Worm (Caenorhabditis elegans) whole organism, early embryonic: ENCODE results near the gene Y48A5A.1.

Source experiments
- B0310.2 ChIP-seq: sonication (generic microtip); optimal IDR thresholded peaks from 2 replicates; lab custom pipeline; 2016; ENCODE audit warnings: mild to moderate bottlenecking, missing genetic modification characterization, missing compliant biosample characterization
- F13C5.2 ChIP-seq: sonication (generic microtip); optimal IDR thresholded peaks from 2 replicates; lab custom pipeline; 2017; ENCODE audit warnings: mild to moderate bottlenecking, missing genetic modification characterization, inconsistent platforms, missing compliant biosample characterization
- aly-1 ChIP-seq: sonication (generic microtip); optimal IDR thresholded peaks from 2 replicates; lab custom pipeline; 2016; ENCODE audit warnings: missing genetic modification characterization, missing compliant biosample characterization
- ama-1 ChIP-seq: fragments of 150-350 bp; optimal IDR thresholded peaks from 2 replicates; lab custom pipeline; 2014
- ceh-13 ChIP-seq: fragments of 200-800 bp; sonication (Bioruptor generic); optimal IDR thresholded peaks from 2 replicates; lab custom pipeline; 2018; ENCODE audit warnings: mild to moderate bottlenecking, missing genetic modification characterization, missing compliant biosample characterization
- ceh-36 ChIP-seq: sonication (generic microtip); optimal IDR thresholded peaks from 2 replicates; lab custom pipeline; 2016; ENCODE audit warnings: missing genetic modification characterization, inconsistent platforms, missing compliant biosample characterization
- ets-7 ChIP-seq: sonication (generic microtip); optimal IDR thresholded peaks from 2 replicates; lab custom pipeline; 2016; ENCODE audit warnings: missing genotype, missing genetic modification characterization, missing compliant biosample characterization
- flt-1 ChIP-seq: fragments of 200-800 bp; sonication (Bioruptor generic); IDR thresholded peaks from 2 replicates; pipeline ENCODE4 v1.3.6; 2022; ENCODE audit warnings: missing genetic modification characterization, missing compliant biosample characterization
- hmbx-1 ChIP-seq: sonication (generic microtip); optimal IDR thresholded peaks from 2 replicates; lab custom pipeline; 2016; ENCODE audit warnings: mild to moderate bottlenecking, missing genetic modification characterization, missing compliant biosample characterization
- hmg-4 ChIP-seq: fragments of 200-800 bp; sonication (Bioruptor generic); optimal IDR thresholded peaks from 2 replicates; lab custom pipeline; 2018; ENCODE audit warnings: mild to moderate bottlenecking, missing genetic modification characterization, missing compliant biosample characterization
- hnd-1 ChIP-seq: sonication (generic microtip); optimal IDR thresholded peaks from 2 replicates; lab custom pipeline; 2016; ENCODE audit warnings: missing genetic modification characterization, missing compliant biosample characterization
- pes-1 ChIP-seq: fragments of 200-800 bp; sonication (Bioruptor generic); IDR thresholded peaks from 2 replicates; pipeline ENCODE4 v1.3.6; 2022; ENCODE audit warnings: missing genetic modification reagents, missing genetic modification characterization, missing compliant biosample characterization
- scrt-1 ChIP-seq: fragments of 200-800 bp; sonication (Bioruptor generic); IDR thresholded peaks from 2 replicates; pipeline ENCODE4 v1.3.6; 2022; ENCODE audit warnings: missing genetic modification characterization, missing compliant biosample characterization
- sea-1 ChIP-seq: fragments of 200-800 bp; sonication (Bioruptor generic); conservative IDR thresholded peaks from 2 replicates; pipeline ENCODE4 v1.3.6; 2022; ENCODE audit warnings: missing genetic modification characterization, missing compliant biosample characterization
- tbx-11 ChIP-seq: fragments of 200-800 bp; sonication (Bioruptor generic); IDR thresholded peaks from 2 replicates; pipeline ENCODE4 v1.3.6; 2022; ENCODE audit warnings: missing genetic modification characterization, missing compliant biosample characterization
- tbx-37 ChIP-seq: fragments of 200-800 bp; sonication (Bioruptor generic); conservative IDR thresholded peaks from 2 replicates; pipeline ENCODE4 v1.3.6; 2022; ENCODE audit warnings: missing genetic modification reagents, missing genetic modification characterization, missing compliant biosample characterization
- tra-4 ChIP-seq: sonication (generic microtip); optimal IDR thresholded peaks from 2 replicates; lab custom pipeline; 2017; ENCODE audit warnings: missing genetic modification characterization, missing compliant biosample characterization

The Y48A5A.1 gene

ce11 chrIV:1965135-1965534 lies at the start of gene Y48A5A.1:
TSS of gene Y48A5A.1 (plus strand) at chrIV:1965481.
- no peak for TF ChIP-seq tbx-11 (GFP tag; lab: Robert Waterston, UW)
- TF ChIP-seq hmbx-1 = no peak
- no peak for TF ChIP-seq F13C5.2 (tag; lab: Kevin White, UChicago)
- TF ChIP-seq aly-1 (tag; lab: Kevin White, UChicago) = no peak
- TF ChIP-seq sea-1 (GFP tag; lab: Robert Waterston, UW) = no peak
- no peak for TF ChIP-seq scrt-1 (GFP tag; lab: Robert Waterston, UW)
- TF ChIP-seq tbx-37 (GFP tag; lab: Robert Waterston, UW) = no peak
- TF ChIP-seq B0310.2 (tag; lab: Kevin White, UChicago) = no peak
- TF ChIP-seq hmg-4 (GFP tag; lab: Kevin White, UChicago) = no peak
- no peak for TF ChIP-seq hnd-1

- TF ChIP-seq tbx-37 (GFP tag; lab: Robert Waterston, UW) = 0 out of 2 replicates have a peak, but pooled peaks have one; percentile 10
- TF ChIP-seq tbx-11 (GFP tag; lab: Robert Waterston, UW) = 0 out of 2 replicates have a peak, but pooled peaks have one; percentile 53
- no peak for TF ChIP-seq aly-1 (tag; lab: Kevin White, UChicago)
Observed at ce11 chrIV:1915549-1915948, 49.7 kb upstream of the Y48A5A.1 start.

- TF ChIP-seq pes-1 (no peak), hmg-4 (GFP tag; lab: Kevin White, UChicago) (peak; percentile 2)
Observed at ce11 chrIV:1916247-1916646, 49.0 kb upstream of the Y48A5A.1 start.

- TF ChIP-seq hmbx-1 (no peak), ets-7 (tag; lab: Kevin White, UChicago) (no peak), F13C5.2 (tag; lab: Kevin White, UChicago) (no peak), sea-1 (GFP tag; lab: Robert Waterston, UW) (no peak), ama-1 (lab: Kevin White, UChicago) (no peak), hmg-4 (GFP tag; lab: Kevin White, UChicago) (peak; percentile 10), aly-1 (tag; lab: Kevin White, UChicago) (no peak), flt-1 (GFP tag; lab: Robert Waterston, UW) (no peak), hnd-1 (no peak), tbx-11 (GFP tag; lab: Robert Waterston, UW) (no peak), B0310.2 (tag; lab: Kevin White, UChicago) (no peak), tbx-37 (GFP tag; lab: Robert Waterston, UW) (no peak), pes-1 (peak; percentile 41; the same call in 1 of the 2 replicates)
Observed at ce11 chrIV:1917819-1918218, 47.5 kb upstream of the Y48A5A.1 start, which contains the start of gene elt-6. TSS of gene elt-6 (plus strand) at chrIV:1917977.

- TF ChIP-seq ceh-36 (tag; lab: Kevin White, UChicago) (peak; percentile 73), scrt-1 (GFP tag; lab: Robert Waterston, UW) (no peak)
Observed at ce11 chrIV:1920513-1920912, 44.8 kb upstream of the Y48A5A.1 start.

- TF ChIP-seq scrt-1 (GFP tag; lab: Robert Waterston, UW) (no peak), aly-1 (tag; lab: Kevin White, UChicago) (no peak), ets-7 (tag; lab: Kevin White, UChicago) (no peak), tbx-11 (GFP tag; lab: Robert Waterston, UW) (no peak), hnd-1 (no peak), tbx-37 (GFP tag; lab: Robert Waterston, UW) (no peak)
Observed at ce11 chrIV:1923722-1924121, 41.6 kb upstream of the Y48A5A.1 start, which contains the start of gene denn-4. TSS of gene denn-4 (plus strand) at chrIV:1924001.

ce11 chrIV:1924178-1924577 lies 41.1 kb upstream of the Y48A5A.1 start:
- TF ChIP-seq hmbx-1 (no peak), hmg-4 (GFP tag; lab: Kevin White, UChicago) (no peak), scrt-1 (GFP tag; lab: Robert Waterston, UW) (no peak), ceh-36 (tag; lab: Kevin White, UChicago) (no peak), sea-1 (GFP tag; lab: Robert Waterston, UW) (no peak), ceh-13 (GFP tag; lab: Kevin White, UChicago) (no peak), ama-1 (lab: Kevin White, UChicago) (no peak)

- TF ChIP-seq ets-7 (tag; lab: Kevin White, UChicago) (no peak), B0310.2 (tag; lab: Kevin White, UChicago) (no peak), ceh-36 (tag; lab: Kevin White, UChicago) (no peak), sea-1 (GFP tag; lab: Robert Waterston, UW) (no peak), tbx-37 (GFP tag; lab: Robert Waterston, UW) (no peak), hnd-1 (no peak), tra-4 (tag; lab: Kevin White, UChicago) (no peak), hmg-4 (GFP tag; lab: Kevin White, UChicago) (no peak), tbx-11 (GFP tag; lab: Robert Waterston, UW) (no peak)
Observed at ce11 chrIV:1945200-1945599, 20.1 kb upstream of the Y48A5A.1 start.

ce11 chrIV:1947891-1948290 lies 17.4 kb upstream of the Y48A5A.1 start, which contains the start of gene tsen-54:
TSS of gene tsen-54 (plus strand) at chrIV:1948191.
- TF ChIP-seq aly-1 (tag; lab: Kevin White, UChicago) (no peak), scrt-1 (GFP tag; lab: Robert Waterston, UW) (no peak), hnd-1 (no peak), ama-1 (lab: Kevin White, UChicago) (no peak), tbx-37 (GFP tag; lab: Robert Waterston, UW) (no peak), hmg-4 (GFP tag; lab: Kevin White, UChicago) (no peak), hmbx-1 (no peak), ceh-13 (GFP tag; lab: Kevin White, UChicago) (no peak), ets-7 (tag; lab: Kevin White, UChicago) (no peak), ceh-36 (tag; lab: Kevin White, UChicago) (no peak), tbx-11 (GFP tag; lab: Robert Waterston, UW) (no peak), tra-4 (tag; lab: Kevin White, UChicago) (no peak)
